Worm (Caenorhabditis elegans) whole organism, L3 larva: Measurements from ENCODE around the gene F40F9.10.
A peak's percentile ranks its signal among the peaks of the same experiment; 100 is the strongest.

Experiments used
- R02D3.7 ChIP-seq: fragments of 150-350 bp; optimal IDR thresholded peaks from 2 replicates; lab custom pipeline; 2014; ENCODE audit warnings: missing biosample characterization, missing genetic modification characterization
- ZK546.5 ChIP-seq: sonication (generic microtip); optimal IDR thresholded peaks from 2 replicates; lab custom pipeline; 2017; ENCODE audit warnings: missing biosample characterization, missing genetic modification characterization
- ceh-82 ChIP-seq: fragments of 150-350 bp; optimal IDR thresholded peaks from 2 replicates; lab custom pipeline; 2014; ENCODE audit warnings: missing biosample characterization, missing genetic modification characterization
- ceh-9 ChIP-seq: sonication (generic microtip); optimal IDR thresholded peaks from 2 replicates; lab custom pipeline; 2018; ENCODE audit warnings: missing biosample characterization, missing genetic modification characterization
- egl-27 ChIP-seq: sonication (generic microtip); optimal IDR thresholded peaks from 4 replicates; lab custom pipeline; 2017; ENCODE audit warnings: missing biosample characterization, missing genetic modification reagents, missing genetic modification characterization
- egl-5 ChIP-seq: fragments of 150-350 bp; optimal IDR thresholded peaks from 2 replicates; lab custom pipeline; 2017; ENCODE audit warnings: missing biosample characterization, missing genetic modification reagents, missing genetic modification characterization, inconsistent platforms
- elt-1 ChIP-seq: fragments of 150-350 bp; optimal IDR thresholded peaks from 2 replicates; lab custom pipeline; 2014; ENCODE audit warnings: missing biosample characterization, missing genetic modification characterization
- elt-2 ChIP-seq: sonication (generic microtip); optimal IDR thresholded peaks from 2 replicates; lab custom pipeline; 2016; ENCODE audit warnings: missing genetic modification reagents, mild to moderate bottlenecking, missing genetic modification characterization, missing compliant biosample characterization
- eor-1 ChIP-seq, 2 experiments: fragments of 150-350 bp; optimal IDR thresholded peaks; 2 replicates each; lab custom pipeline; 2014 to 2018; ENCODE audit warnings: missing biosample characterization in 2 of 2, missing genetic modification characterization in 2 of 2
- fkh-2 ChIP-seq: fragments of 150-350 bp; optimal IDR thresholded peaks from 2 replicates; lab custom pipeline; 2014; ENCODE audit warnings: missing biosample characterization, missing genetic modification reagents, missing genetic modification characterization
- fos-1 ChIP-seq: fragments of 150-350 bp; optimal IDR thresholded peaks from 2 replicates; lab custom pipeline; 2014; ENCODE audit warnings: missing biosample characterization, missing genetic modification characterization
- hmg-11 ChIP-seq: sonication (generic microtip); optimal IDR thresholded peaks from 2 replicates; lab custom pipeline; 2016; ENCODE audit warnings: missing genetic modification characterization, missing compliant biosample characterization
- jun-1 ChIP-seq: fragments of 150-350 bp; optimal IDR thresholded peaks from 2 replicates; lab custom pipeline; 2014; ENCODE audit warnings: missing biosample characterization, missing genetic modification reagents, missing genetic modification characterization
- lin-15B ChIP-seq: fragments of 150-350 bp; optimal IDR thresholded peaks from 2 replicates; lab custom pipeline; 2014; ENCODE audit warnings: missing biosample characterization, missing genetic modification characterization
- lsy-12 ChIP-seq: sonication (generic microtip); optimal IDR thresholded peaks from 2 replicates; lab custom pipeline; 2016; ENCODE audit warnings: mild to moderate bottlenecking, missing genetic modification characterization, missing compliant biosample characterization
- mdl-1 ChIP-seq: fragments of 150-350 bp; optimal IDR thresholded peaks from 2 replicates; lab custom pipeline; 2014; ENCODE audit warnings: missing biosample characterization, missing genetic modification characterization
- mml-1 ChIP-seq: fragments of 150-350 bp; sonication (generic microtip); optimal IDR thresholded peaks from 3 replicates; lab custom pipeline; 2014; ENCODE audit warnings: missing biosample characterization, missing genetic modification characterization
- nhr-11 ChIP-seq: fragments of 150-350 bp; optimal IDR thresholded peaks from 2 replicates; lab custom pipeline; 2014; ENCODE audit warnings: missing biosample characterization, missing genetic modification characterization
- nhr-12 ChIP-seq: fragments of 150-350 bp; optimal IDR thresholded peaks from 2 replicates; lab custom pipeline; 2014; ENCODE audit warnings: missing biosample characterization, missing genetic modification characterization
- nhr-23 ChIP-seq: fragments of 150-350 bp; optimal IDR thresholded peaks from 2 replicates; lab custom pipeline; 2014; ENCODE audit warnings: missing biosample characterization, missing genetic modification reagents, missing genetic modification characterization
- nhr-237 ChIP-seq: fragments of 150-350 bp; optimal IDR thresholded peaks from 2 replicates; lab custom pipeline; 2014; ENCODE audit warnings: missing biosample characterization, missing genetic modification characterization
- nhr-25 ChIP-seq: sonication (generic microtip); optimal IDR thresholded peaks from 2 replicates; lab custom pipeline; 2017; ENCODE audit warnings: missing biosample characterization, missing genetic modification characterization
- nhr-28 ChIP-seq: fragments of 150-350 bp; optimal IDR thresholded peaks from 2 replicates; lab custom pipeline; 2014; ENCODE audit warnings: missing biosample characterization, missing genetic modification characterization
- nhr-43 ChIP-seq: sonication (generic microtip); optimal IDR thresholded peaks from 2 replicates; lab custom pipeline; 2016; ENCODE audit warnings: mild to moderate bottlenecking, missing genetic modification characterization, missing compliant biosample characterization; ENCODE audit not compliant: poor library complexity, severe bottlenecking
- nhr-67 ChIP-seq: fragments of 150-350 bp; optimal IDR thresholded peaks from 2 replicates; lab custom pipeline; 2014; ENCODE audit warnings: missing biosample characterization, missing genetic modification characterization
- nhr-76 ChIP-seq: fragments of 150-350 bp; sonication (generic microtip); optimal IDR thresholded peaks from 5 replicates; lab custom pipeline; 2014; ENCODE audit warnings: missing biosample characterization, missing genetic modification characterization
- nhr-77 ChIP-seq: fragments of 150-350 bp; optimal IDR thresholded peaks from 2 replicates; lab custom pipeline; 2014; ENCODE audit warnings: missing biosample characterization, missing genetic modification characterization
- pha-4 ChIP-seq: fragments of 150-350 bp; optimal IDR thresholded peaks from 2 replicates; lab custom pipeline; 2014; ENCODE audit warnings: missing biosample characterization, missing genetic modification reagents, missing genetic modification characterization
- pqm-1 ChIP-seq: fragments of 150-350 bp; optimal IDR thresholded peaks from 2 replicates; lab custom pipeline; 2017; ENCODE audit warnings: missing biosample characterization, missing genetic modification characterization, inconsistent platforms
- sea-2 ChIP-seq: fragments of 150-350 bp; sonication (generic microtip); optimal IDR thresholded peaks from 4 replicates; lab custom pipeline; 2014; ENCODE audit warnings: missing biosample characterization, missing genetic modification reagents, missing genetic modification characterization
- unc-39 ChIP-seq: sonication (generic microtip); optimal IDR thresholded peaks from 4 replicates; lab custom pipeline; 2017; ENCODE audit warnings: missing biosample characterization, missing genetic modification characterization
- unc-62 ChIP-seq: fragments of 150-350 bp; sonication (generic microtip); optimal IDR thresholded peaks from 4 replicates; lab custom pipeline; 2014; ENCODE audit warnings: missing biosample characterization, missing genetic modification reagents, missing genetic modification characterization
- zag-1 ChIP-seq: fragments of 150-350 bp; optimal IDR thresholded peaks from 2 replicates; lab custom pipeline; 2014; ENCODE audit warnings: missing biosample characterization, missing genetic modification characterization
- ztf-11 ChIP-seq: fragments of 150-350 bp; optimal IDR thresholded peaks from 2 replicates; lab custom pipeline; 2014; ENCODE audit warnings: missing biosample characterization, missing genetic modification characterization
- ztf-4 ChIP-seq: fragments of 150-350 bp; optimal IDR thresholded peaks from 2 replicates; lab custom pipeline; 2014; ENCODE audit warnings: missing biosample characterization, missing genetic modification characterization

F40F9.10 gene

ce11 chrV:9712418-9713173 lies 836 bp downstream of the F40F9.10 start:
- no peak for TF ChIP-seq zag-1 (tag; lab: Kevin White, UChicago)
- no peak for TF ChIP-seq ceh-9 (tag; lab: Kevin White, UChicago)
- TF ChIP-seq jun-1 (tag; lab: Kevin White, UChicago) = peak; percentile 39
- TF ChIP-seq nhr-77 (tag; lab: Kevin White, UChicago) = no peak
- no peak for TF ChIP-seq fos-1 (tag; lab: Kevin White, UChicago)
- no peak for TF ChIP-seq ztf-11
- TF ChIP-seq unc-39 = no peak
- no peak for TF ChIP-seq egl-5 (tag; lab: Kevin White, UChicago)
- no peak for TF ChIP-seq hmg-11 (tag; lab: Kevin White, UChicago)
- TF ChIP-seq elt-2 (tag; lab: Kevin White, UChicago) = peak; percentile 59
- TF ChIP-seq ZK546.5 (tag; lab: Kevin White, UChicago) = no peak
- TF ChIP-seq mml-1 (tag; lab: Kevin White, UChicago) = no peak
- no peak for TF ChIP-seq R02D3.7 (tag; lab: Kevin White, UChicago)
- TF ChIP-seq pqm-1 = peak; percentile 32
- TF ChIP-seq sea-2 (GFP tag; lab: Kevin White, UChicago) = no peak
- TF ChIP-seq, all 47 proteins: peak for 3

- TF ChIP-seq nhr-28 (tag; lab: Kevin White, UChicago) (no peak), fos-1 (tag; lab: Kevin White, UChicago) (no peak), ztf-11 (no peak), nhr-77 (tag; lab: Kevin White, UChicago) (no peak), mdl-1 (tag; lab: Kevin White, UChicago) (no peak), lsy-12 (tag; lab: Kevin White, UChicago) (no peak), nhr-25 (tag; lab: Kevin White, UChicago) (no peak), pqm-1 (peak; percentile 79), pha-4 (tag; lab: Kevin White, UChicago) (peak; percentile 15), unc-62 (GFP tag; lab: Kevin White, UChicago) (no peak), elt-2 (tag; lab: Kevin White, UChicago) (peak; percentile 71), mml-1 (tag; lab: Kevin White, UChicago) (no peak), nhr-12 (tag; lab: Kevin White, UChicago) (no peak), elt-1 (tag; lab: Kevin White, UChicago) (no peak), ztf-4 (tag; lab: Kevin White, UChicago) (no peak), nhr-76 (tag; lab: Kevin White, UChicago) (no peak), egl-27 (tag; lab: Kevin White, UChicago) (no peak), lin-15B (tag; lab: Kevin White, UChicago) (no peak), R02D3.7 (tag; lab: Kevin White, UChicago) (no peak), ZK546.5 (tag; lab: Kevin White, UChicago) (no peak), eor-1 (tag; optimal IDR thresholded peaks at IDR 0.05; lab: Kevin White, UChicago) (no peak), nhr-67 (tag; lab: Kevin White, UChicago) (no peak)
These were observed 2.3 kb downstream of the F40F9.10 start for ce11 chrV:9711174-9711573.

- TF ChIP-seq pqm-1 = peak; percentile 19
- TF ChIP-seq elt-1 (tag; lab: Kevin White, UChicago) = no peak
- TF ChIP-seq nhr-23 (tag; lab: Kevin White, UChicago) = no peak
- no peak for TF ChIP-seq ZK546.5 (tag; lab: Kevin White, UChicago)
- TF ChIP-seq fkh-2 = no peak
- no peak for TF ChIP-seq jun-1 (tag; lab: Kevin White, UChicago)
- TF ChIP-seq ceh-9 (tag; lab: Kevin White, UChicago) = no peak
- TF ChIP-seq nhr-11 (tag; lab: Kevin White, UChicago) = no peak
- no peak for TF ChIP-seq zag-1 (tag; lab: Kevin White, UChicago)
- TF ChIP-seq nhr-237 = no peak
- peak; percentile 61 for TF ChIP-seq pha-4 (tag; lab: Kevin White, UChicago)
- TF ChIP-seq elt-2 (tag; lab: Kevin White, UChicago) = peak; percentile 32
- TF ChIP-seq nhr-43 = no peak
- no peak for TF ChIP-seq unc-39
- no peak for TF ChIP-seq ceh-82 (tag; lab: Kevin White, UChicago)
These were observed 3.7 kb downstream of the F40F9.10 start, which contains the start of gene tag-120 for ce11 chrV:9709747-9710146. Gene tag-120 (minus strand): TSS chrV:9709814.

- TF ChIP-seq eor-1 (tag; optimal IDR thresholded peaks at IDR 0.05; lab: Kevin White, UChicago) (no peak), lin-15B (tag; lab: Kevin White, UChicago) (no peak)
- TF ChIP-seq, all 47 proteins: peak for 0
These were observed 6.8 kb downstream of the F40F9.10 start for ce11 chrV:9706592-9706991.
